Fruit fly (Drosophila melanogaster) whole organism: Measurements from ENCODE around the gene CG32373.

ENCODE experiments used
- CG8478 ChIP-seq: fragments of >200 bp; optimal IDR thresholded peaks from 2 replicates; lab custom pipeline; 2018; ENCODE audit warnings: inconsistent platforms
- Dll ChIP-seq: fragments of >200 bp; optimal IDR thresholded peaks from 2 replicates; lab custom pipeline; 2017
- EcR ChIP-seq, 2 experiments: fragments of >200 bp; optimal IDR thresholded peaks; 2 replicates each; lab custom pipeline; 2017; ENCODE audit warnings: missing biosample characterization in 2 of 2, missing genetic modification characterization in 2 of 2, missing genetic modification reagents in 2 of 2
- pan ChIP-seq: fragments of >200 bp; optimal IDR thresholded peaks from 2 replicates; lab custom pipeline; 2017
- psq ChIP-seq: fragments of >200 bp; optimal IDR thresholded peaks from 2 replicates; lab custom pipeline; 2017
- usp ChIP-seq: fragments of >200 bp; optimal IDR thresholded peaks from 2 replicates; lab custom pipeline; 2017; ENCODE audit warnings: missing biosample characterization, missing genetic modification characterization, mixed read lengths

dm6 chr3L:7792775-7793174 is 142.4 kb downstream of the CG32373 start:
- no peak for TF ChIP-seq EcR (GFP tag; optimal IDR thresholded peaks at IDR 0.05; lab: Kevin White, UChicago)
- no peak for TF ChIP-seq usp
- no peak for TF ChIP-seq pan (lab: Kevin White, UChicago)
- TF ChIP-seq psq (lab: Kevin White, UChicago): no peak
- TF ChIP-seq CG8478 (lab: Kevin White, UChicago): no peak
- TF ChIP-seq Dll (lab: Kevin White, UChicago): no peak
